Worm (Caenorhabditis elegans): ENCODE results near the gene F25G6.9.

The F25G6.9 gene

DNA sequence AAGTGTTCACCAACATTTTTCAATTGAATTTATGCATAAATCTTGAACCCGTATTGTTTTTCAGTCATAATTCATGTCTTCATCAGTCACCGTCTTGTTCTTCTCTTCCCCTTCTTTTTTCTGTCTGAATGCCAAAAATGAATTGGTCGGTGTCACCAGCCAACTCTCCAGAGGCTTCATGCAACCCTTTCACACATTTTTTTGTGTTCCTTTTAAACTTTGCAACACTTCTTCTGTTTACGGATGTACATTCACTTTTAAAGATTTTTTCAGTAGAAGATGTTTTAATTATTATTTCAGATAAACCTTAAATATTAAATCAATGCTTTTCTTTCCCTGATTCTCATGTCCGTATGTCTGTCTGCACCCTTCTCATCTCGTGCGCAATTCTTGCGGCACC is 8.9 kb downstream of the F25G6.9 start, which contains the start of gene acr-16:
TSS of gene acr-16 (plus strand) at position 301 of the 400 bp plus-strand sequence.
- TF ChIP-seq F52B5.7 (tag; optimal IDR thresholded peaks at IDR 0.05) (no peak), F23B12.7 (tag; optimal IDR thresholded peaks at IDR 0.05; ENCODE audit: insufficient read depth) (no peak), nfya-1 (tag; optimal IDR thresholded peaks at IDR 0.05; ENCODE audit: borderline replicate concordance, insufficient read depth) (no peak), lin-26 (GFP tag; IDR thresholded peaks at IDR 0.05) (no peak), mxl-1 (tag; optimal IDR thresholded peaks at IDR 0.05) (no peak), ceh-79 (tag; optimal IDR thresholded peaks at IDR 0.05) (no peak), hsf-1 (GFP tag; IDR thresholded peaks at IDR 0.05) (no peak), zim-3 (tag; optimal IDR thresholded peaks at IDR 0.05) (no peak), lir-1 (GFP tag; conservative IDR thresholded peaks at IDR 0.05) (no peak), ceh-58 (GFP tag; IDR thresholded peaks at IDR 0.05) (no peak), zfh-2 (GFP tag; conservative IDR thresholded peaks at IDR 0.05) (no peak), efl-1 (GFP tag; optimal IDR thresholded peaks at IDR 0.05) (no peak), B0261.1 (tag; optimal IDR thresholded peaks at IDR 0.05) (no peak), nhr-27 (tag; optimal IDR thresholded peaks at IDR 0.05) (no peak), rpc-1 (optimal IDR thresholded peaks at IDR 0.05) (no peak), rpc-1 (tag; optimal IDR thresholded peaks at IDR 0.05) (no peak), cebp-2 (GFP tag; IDR thresholded peaks at IDR 0.05) (no peak), ztf-3 (GFP tag; optimal IDR thresholded peaks at IDR 0.05) (no peak), nfyb-1 (GFP tag; IDR thresholded peaks at IDR 0.05) (no peak), him-1 (tag; optimal IDR thresholded peaks at IDR 0.05) (no peak)

- peak; percentile 27 for TF ChIP-seq snpc-4 (GFP tag; optimal IDR thresholded peaks at IDR 0.05)
- TF ChIP-seq snpc-4 (tag; optimal IDR thresholded peaks at IDR 0.05) = peak in 3 of 4 experiments; percentile 38 to 94 (median 86)
- TF ChIP-seq snpc-1.1 (tag; optimal IDR thresholded peaks at IDR 0.05; ENCODE audit: insufficient read depth) = peak; percentile 35
- TF ChIP-seq snpc-3.4 (tag; optimal IDR thresholded peaks at IDR 0.05) = peak; percentile 6
Measured at ce11 chrV:8558826-8559225, 11.0 kb downstream of the F25G6.9 start.

DNA sequence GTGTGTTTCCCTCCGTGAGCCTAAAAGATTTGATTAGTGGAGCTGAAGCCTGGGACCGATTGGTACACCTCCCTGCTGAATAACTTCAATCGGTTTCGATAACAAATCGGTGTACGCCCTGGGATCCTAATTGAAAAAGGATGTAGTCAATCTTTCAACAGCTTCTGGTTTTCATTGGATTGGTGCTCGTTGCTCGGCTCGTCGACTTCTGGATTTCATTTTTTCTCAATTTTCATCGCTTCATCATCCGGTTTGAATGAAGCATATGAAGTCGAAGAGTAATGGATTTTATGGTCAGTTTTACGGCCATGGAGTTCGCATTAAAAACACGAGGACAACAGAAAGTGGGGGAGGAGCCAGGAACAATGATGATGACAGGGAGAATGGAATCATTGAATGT is 13.8 kb downstream of the F25G6.9 start:
- no peak for TF ChIP-seq F22D6.2 (tag; optimal IDR thresholded peaks at IDR 0.05)
- TF ChIP-seq B0019.2 (GFP tag; conservative IDR thresholded peaks at IDR 0.05) = no peak
- TF ChIP-seq attf-3 (GFP tag; conservative IDR thresholded peaks at IDR 0.05) = no peak
- no peak for TF ChIP-seq akir-1 (GFP tag; optimal IDR thresholded peaks at IDR 0.05)
- TF ChIP-seq hmg-1.2 (GFP tag; IDR thresholded peaks at IDR 0.05) = no peak
- TF ChIP-seq lin-35 (GFP tag; optimal IDR thresholded peaks at IDR 0.05) = no peak
- TF ChIP-seq ztf-3 (GFP tag; optimal IDR thresholded peaks at IDR 0.05) = no peak
- no peak for TF ChIP-seq mcd-1 (GFP tag; IDR thresholded peaks at IDR 0.05)
- TF ChIP-seq nfya-2 (GFP tag; IDR thresholded peaks at IDR 0.05) = no peak
- no peak for TF ChIP-seq Y53G8AR.9 (GFP tag; conservative IDR thresholded peaks at IDR 0.05)
- TF ChIP-seq snpc-1.1 (tag; optimal IDR thresholded peaks at IDR 0.05; ENCODE audit: insufficient read depth) = no peak

DNA sequence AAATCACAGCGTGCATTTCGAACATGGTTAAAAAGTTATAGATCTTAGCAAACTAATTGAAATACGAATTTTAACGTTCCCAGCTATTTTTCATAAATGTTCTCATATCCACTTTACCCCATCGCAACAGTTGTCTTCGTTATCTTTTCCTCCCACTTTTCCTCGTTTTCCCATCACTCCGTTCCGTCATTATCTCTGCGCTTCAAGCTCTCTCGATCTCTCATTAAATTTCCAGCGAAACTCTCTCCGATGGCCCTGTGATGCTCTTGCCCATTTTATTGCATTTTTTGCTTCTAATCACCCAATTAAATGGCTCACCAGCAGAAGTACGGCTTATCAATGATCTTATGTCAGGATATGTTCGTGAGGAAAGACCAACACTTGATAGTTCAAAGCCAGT is 17.3 kb downstream of the F25G6.9 start, which contains the start of gene acr-15:
TSS of gene acr-15 (plus strand) at position 236 of the 400 bp plus-strand sequence.
- TF ChIP-seq nhr-80 (tag; optimal IDR thresholded peaks at IDR 0.05) (no peak), madf-3 (GFP tag; IDR thresholded peaks at IDR 0.05) (0 out of 2 replicates have a peak, but pooled peaks have one; percentile 44)

Data from whole organism, young adult.